Fruit fly (Drosophila melanogaster): Measurements from ENCODE around the gene EAChm.

DNA sequence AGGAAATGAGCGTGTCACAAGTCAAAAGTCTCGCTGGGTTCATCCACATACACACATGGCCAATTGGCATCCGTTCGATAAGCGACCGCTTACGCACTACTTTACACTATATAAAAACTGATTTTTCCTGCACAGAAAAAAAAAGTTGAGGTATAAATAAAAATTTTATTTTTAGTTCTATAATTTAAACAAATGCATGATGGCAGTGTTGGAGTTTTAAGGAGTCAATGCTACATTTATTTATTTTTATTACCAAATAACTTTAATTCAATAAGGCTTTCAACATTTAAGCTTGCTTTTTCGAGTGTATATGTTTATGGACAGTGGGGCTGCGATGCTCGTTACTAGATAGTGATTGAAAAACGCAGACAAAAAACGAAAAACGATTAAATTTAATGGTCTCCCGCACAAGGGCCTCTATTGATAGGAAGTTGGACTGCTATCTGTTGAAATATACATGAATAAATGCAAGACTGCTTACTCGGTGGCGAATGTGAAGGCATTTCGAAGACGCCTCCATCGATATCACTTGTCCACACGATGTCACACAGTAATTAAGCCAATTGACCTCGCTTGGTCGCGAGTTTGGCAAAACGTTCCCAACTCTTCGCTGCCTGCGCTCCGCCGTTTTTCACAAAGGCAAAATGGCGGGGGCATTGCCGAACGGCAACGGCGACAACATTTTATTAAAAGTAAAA, 42.8 kb upstream of the EAChm start:
- TF ChIP-seq rgr (GFP tag; optimal IDR thresholded peaks at IDR 0.05): peak; percentile 43
- TF ChIP-seq Abd-B (GFP tag; optimal IDR thresholded peaks at IDR 0.05): no peak
- TF ChIP-seq Dfd (GFP tag; optimal IDR thresholded peaks at IDR 0.05): no peak
- TF ChIP-seq pan (optimal IDR thresholded peaks at IDR 0.05): no peak
- no peak for TF ChIP-seq Vsx2 (GFP tag; optimal IDR thresholded peaks at IDR 0.05; ENCODE audit: partially characterized antibody)
- TF ChIP-seq br (GFP tag; optimal IDR thresholded peaks at IDR 0.05): peak; percentile 21
- peak; percentile 0 for TF ChIP-seq sv (GFP tag; optimal IDR thresholded peaks at IDR 0.05)
- TF ChIP-seq HLH106 (tag; optimal IDR thresholded peaks at IDR 0.05): peak; percentile 29
- no peak for TF ChIP-seq Hr78 (GFP tag; optimal IDR thresholded peaks at IDR 0.05)
- no peak for TF ChIP-seq usp (GFP tag; optimal IDR thresholded peaks at IDR 0.05)
- no peak for TF ChIP-seq N (GFP tag; optimal IDR thresholded peaks at IDR 0.05)
- no peak for TF ChIP-seq OdsH (GFP tag; optimal IDR thresholded peaks at IDR 0.05)

Measured in whole organism, wandering third instar larva.